Worm (Caenorhabditis elegans) whole organism, mixed stage, embryonic: ENCODE data around the gene clec-260.

Experiments used
- M03D4.4 ChIP-seq: sonication (generic microtip); optimal IDR thresholded peaks from 2 replicates; lab custom pipeline; 2017; ENCODE audit warnings: mild to moderate bottlenecking, missing genetic modification characterization, missing compliant biosample characterization
- bed-3 ChIP-seq: fragments of 200-800 bp; sonication (Bioruptor generic); optimal IDR thresholded peaks from 3 replicates; lab custom pipeline; 2018; ENCODE audit warnings: mild to moderate bottlenecking, missing genetic modification characterization, moderate library complexity, missing compliant biosample characterization
- blmp-1 ChIP-seq: fragments of 150-350 bp; optimal IDR thresholded peaks from 2 replicates; lab custom pipeline; 2014; ENCODE audit warnings: missing biosample characterization, missing genetic modification characterization
- ceh-39 ChIP-seq: fragments of 150-350 bp; optimal IDR thresholded peaks from 2 replicates; lab custom pipeline; 2014; ENCODE audit warnings: missing biosample characterization, missing genetic modification characterization
- ceh-43 ChIP-seq: fragments of 200-800 bp; sonication (Bioruptor generic); optimal IDR thresholded peaks from 2 replicates; lab custom pipeline; 2018; ENCODE audit warnings: mild to moderate bottlenecking, missing genetic modification characterization, moderate library complexity, missing compliant biosample characterization
- elt-1 ChIP-seq: sonication (generic microtip); optimal IDR thresholded peaks from 2 replicates; lab custom pipeline; 2017; ENCODE audit warnings: missing genetic modification characterization, mild to moderate bottlenecking, missing compliant biosample characterization, antibody characterized with exemption, moderate library complexity, borderline replicate concordance; ENCODE audit not compliant: insufficient read depth
- elt-3 ChIP-seq: fragments of 150-350 bp; optimal IDR thresholded peaks from 2 replicates; lab custom pipeline; 2014; ENCODE audit warnings: missing biosample characterization, missing genetic modification characterization
- ham-2 ChIP-seq: fragments of 200-800 bp; sonication (Bioruptor generic); optimal IDR thresholded peaks from 2 replicates; lab custom pipeline; 2018; ENCODE audit warnings: mild to moderate bottlenecking, missing genetic modification characterization, missing compliant biosample characterization
- hlh-1 ChIP-seq: fragments of 150-350 bp; optimal IDR thresholded peaks from 2 replicates; lab custom pipeline; 2014; ENCODE audit warnings: missing biosample characterization, missing genetic modification reagents, missing genetic modification characterization
- lin-13 ChIP-seq: fragments of 150-350 bp; optimal IDR thresholded peaks from 2 replicates; lab custom pipeline; 2014; ENCODE audit warnings: missing biosample characterization, missing genetic modification characterization
- lin-32 ChIP-seq: fragments of 200-800 bp; sonication (Bioruptor generic); optimal IDR thresholded peaks from 2 replicates; lab custom pipeline; 2018; ENCODE audit warnings: mild to moderate bottlenecking, missing genetic modification characterization, missing compliant biosample characterization
- lsy-2 ChIP-seq: fragments of 150-350 bp; optimal IDR thresholded peaks from 2 replicates; lab custom pipeline; 2014; ENCODE audit warnings: missing biosample characterization, missing genetic modification characterization
- mab-5 ChIP-seq: fragments of 150-350 bp; optimal IDR thresholded peaks from 2 replicates; lab custom pipeline; 2014; ENCODE audit warnings: missing biosample characterization, missing genetic modification characterization
- mep-1 ChIP-seq: fragments of 150-350 bp; optimal IDR thresholded peaks from 2 replicates; lab custom pipeline; 2017; ENCODE audit warnings: missing biosample characterization, missing genetic modification reagents, missing genetic modification characterization, inconsistent platforms
- mls-2 ChIP-seq: sonication (generic microtip); optimal IDR thresholded peaks from 2 replicates; lab custom pipeline; 2016; ENCODE audit warnings: mild to moderate bottlenecking, missing genetic modification characterization, moderate library complexity, missing compliant biosample characterization
- nhr-12 ChIP-seq: fragments of 150-350 bp; optimal IDR thresholded peaks from 2 replicates; lab custom pipeline; 2014; ENCODE audit warnings: missing biosample characterization, missing genetic modification characterization
- nhr-2 ChIP-seq: fragments of 150-350 bp; optimal IDR thresholded peaks from 2 replicates; lab custom pipeline; 2014; ENCODE audit warnings: missing biosample characterization, missing genetic modification characterization
- nhr-237 ChIP-seq: fragments of 150-350 bp; optimal IDR thresholded peaks from 2 replicates; lab custom pipeline; 2014; ENCODE audit warnings: missing biosample characterization, missing genetic modification characterization
- nhr-28 ChIP-seq: fragments of 150-350 bp; optimal IDR thresholded peaks from 2 replicates; lab custom pipeline; 2014; ENCODE audit warnings: missing biosample characterization, missing genetic modification characterization
- nhr-76 ChIP-seq: sonication (generic microtip); optimal IDR thresholded peaks from 2 replicates; lab custom pipeline; 2017; ENCODE audit warnings: missing biosample characterization, missing genetic modification characterization
- pha-4 ChIP-seq: fragments of 150-350 bp; optimal IDR thresholded peaks from 2 replicates; lab custom pipeline; 2018; ENCODE audit warnings: missing biosample characterization, missing genetic modification reagents, missing genetic modification characterization
- sem-2 ChIP-seq: fragments of 200-800 bp; sonication (Bioruptor generic); optimal IDR thresholded peaks from 2 replicates; lab custom pipeline; 2018; ENCODE audit warnings: mild to moderate bottlenecking, missing genetic modification characterization, missing compliant biosample characterization
- snpc-4 ChIP-seq: fragments of 150-350 bp; optimal IDR thresholded peaks from 2 replicates; lab custom pipeline; 2014; ENCODE audit warnings: missing biosample characterization, missing genetic modification characterization
- unc-120 ChIP-seq: sonication (generic microtip); optimal IDR thresholded peaks from 2 replicates; lab custom pipeline; 2017; ENCODE audit warnings: missing genetic modification characterization, missing compliant biosample characterization; ENCODE audit not compliant: poor library complexity, severe bottlenecking
- unc-39 ChIP-seq: fragments of 150-350 bp; optimal IDR thresholded peaks from 2 replicates; lab custom pipeline; 2014; ENCODE audit warnings: missing biosample characterization, missing genetic modification characterization
- unc-62 ChIP-seq: fragments of 150-350 bp; optimal IDR thresholded peaks from 2 replicates; lab custom pipeline; 2014; ENCODE audit warnings: missing biosample characterization, missing genetic modification reagents, missing genetic modification characterization
- zip-8 ChIP-seq: fragments of 150-350 bp; optimal IDR thresholded peaks from 2 replicates; lab custom pipeline; 2014; ENCODE audit warnings: missing biosample characterization, missing genetic modification characterization

Gene clec-260

ce11 chrV:19986213-19986612, at the start of gene clec-260:
Gene clec-260 (minus strand): TSS chrV:19986313.
- TF ChIP-seq ceh-43 (GFP tag; lab: Kevin White, UChicago) (no peak), blmp-1 (tag; lab: Kevin White, UChicago) (no peak), elt-3 (tag; lab: Kevin White, UChicago) (no peak), lin-13 (no peak), nhr-28 (tag; lab: Kevin White, UChicago) (no peak), ham-2 (GFP tag; lab: Kevin White, UChicago) (no peak), lsy-2 (tag; lab: Kevin White, UChicago) (no peak)

DNA sequence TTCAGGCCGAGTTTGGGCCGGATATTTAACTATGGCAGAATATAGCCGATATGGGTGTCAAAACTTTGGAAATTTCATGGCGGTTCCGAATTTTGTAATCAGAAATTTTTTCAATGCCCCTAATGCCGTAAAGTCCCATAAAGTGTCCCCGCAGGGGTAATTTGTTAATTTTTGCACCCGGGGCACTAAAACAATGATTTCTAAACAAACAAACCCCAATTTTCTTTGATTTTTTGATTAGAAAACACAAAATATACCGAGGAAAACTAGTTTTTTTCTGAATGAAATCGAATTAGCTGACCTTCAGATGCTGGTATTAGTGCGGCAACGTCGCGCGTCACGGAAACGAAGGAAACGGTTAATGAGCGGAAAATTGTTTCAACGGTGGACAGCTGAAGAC, 48.8 kb upstream of the clec-260 start:
- no peak for TF ChIP-seq pha-4 (tag; lab: Kevin White, UChicago)
- no peak for TF ChIP-seq ceh-43 (GFP tag; lab: Kevin White, UChicago)
- TF ChIP-seq, all 35 proteins: peak for 0

ce11 chrV:20022996-20023456, 36.9 kb upstream of the clec-260 start, which contains the start of gene lgc-55:
Gene lgc-55 (plus strand): TSS chrV:20023046.
- TF ChIP-seq ceh-39 (tag; lab: Kevin White, UChicago): no peak
- no peak for TF ChIP-seq zip-8 (tag; lab: Kevin White, UChicago)
- TF ChIP-seq nhr-28 (tag; lab: Kevin White, UChicago): no peak
- no peak for TF ChIP-seq mab-5 (tag; lab: Kevin White, UChicago)
- no peak for TF ChIP-seq lin-32
- TF ChIP-seq nhr-76 (tag; lab: Kevin White, UChicago): no peak
- no peak for TF ChIP-seq M03D4.4
- TF ChIP-seq unc-62 (GFP tag; lab: Kevin White, UChicago): no peak
- TF ChIP-seq nhr-12 (tag; lab: Kevin White, UChicago): no peak
- no peak for TF ChIP-seq snpc-4 (tag; lab: Kevin White, UChicago)
- TF ChIP-seq unc-39 (tag; lab: Kevin White, UChicago): no peak
- no peak for TF ChIP-seq elt-1 (tag; lab: Kevin White, UChicago)
- no peak for TF ChIP-seq bed-3 (GFP tag; lab: Kevin White, UChicago)
- TF ChIP-seq pha-4 (tag; lab: Kevin White, UChicago): no peak
- TF ChIP-seq blmp-1 (tag; lab: Kevin White, UChicago): no peak
- TF ChIP-seq unc-120 (tag; lab: Kevin White, UChicago): no peak

DNA sequence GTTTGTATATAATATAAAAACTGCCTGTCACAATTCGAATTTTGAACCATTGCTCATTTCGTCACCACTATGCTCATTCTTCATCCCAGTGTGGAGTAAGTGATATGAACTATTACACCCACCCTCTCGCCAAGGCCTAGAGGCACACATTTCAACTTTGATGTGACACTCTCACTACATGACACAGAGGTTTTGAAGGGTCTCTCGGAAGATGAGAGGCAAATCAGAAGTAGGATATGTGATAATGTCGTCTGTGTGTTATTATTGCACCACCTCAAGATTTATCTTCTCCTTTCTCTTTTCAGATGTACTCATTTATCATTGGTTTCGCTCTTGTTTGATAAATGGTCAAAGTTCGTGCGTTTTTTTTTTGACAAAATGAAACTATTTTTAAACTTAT, 35.2 kb upstream of the clec-260 start:
- TF ChIP-seq mls-2 (tag; lab: Kevin White, UChicago) (no peak), pha-4 (tag; lab: Kevin White, UChicago) (no peak), mab-5 (tag; lab: Kevin White, UChicago) (peak; percentile 25), unc-120 (tag; lab: Kevin White, UChicago) (peak; percentile 21), elt-1 (tag; lab: Kevin White, UChicago) (no peak), hlh-1 (tag; lab: Kevin White, UChicago) (no peak), ham-2 (GFP tag; lab: Kevin White, UChicago) (no peak), unc-62 (GFP tag; lab: Kevin White, UChicago) (peak; percentile 87)

DNA sequence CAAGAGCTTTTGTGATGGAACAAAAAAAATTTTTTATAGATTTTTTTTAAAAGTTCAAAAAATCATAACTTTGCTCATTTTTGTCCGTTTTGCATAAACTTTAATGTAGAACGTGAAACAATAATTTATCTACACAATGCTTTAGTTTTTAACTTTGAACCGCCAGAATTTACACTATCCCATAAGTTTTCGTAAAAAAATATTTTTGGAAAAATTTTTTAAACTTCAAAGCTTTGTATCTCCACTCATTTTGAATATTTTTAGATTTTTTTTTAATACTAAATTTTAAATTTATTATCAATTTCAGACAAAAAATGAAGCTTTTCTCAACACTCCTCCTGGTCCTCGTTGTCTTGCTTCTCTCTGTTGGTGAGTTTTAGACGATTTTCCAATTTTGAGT, 25.5 kb upstream of the clec-260 start, which contains the start of gene Y60A3A.21:
Gene Y60A3A.21 (plus strand): TSS at position 301 of the 400 bp plus-strand sequence.
- TF ChIP-seq hlh-1 (tag; lab: Kevin White, UChicago) (no peak), nhr-28 (tag; lab: Kevin White, UChicago) (no peak), nhr-237 (no peak), pha-4 (tag; lab: Kevin White, UChicago) (no peak), bed-3 (GFP tag; lab: Kevin White, UChicago) (no peak), sem-2 (GFP tag; lab: Kevin White, UChicago) (no peak), nhr-2 (tag; lab: Kevin White, UChicago) (no peak), elt-3 (tag; lab: Kevin White, UChicago) (no peak), ceh-39 (tag; lab: Kevin White, UChicago) (no peak)

DNA sequence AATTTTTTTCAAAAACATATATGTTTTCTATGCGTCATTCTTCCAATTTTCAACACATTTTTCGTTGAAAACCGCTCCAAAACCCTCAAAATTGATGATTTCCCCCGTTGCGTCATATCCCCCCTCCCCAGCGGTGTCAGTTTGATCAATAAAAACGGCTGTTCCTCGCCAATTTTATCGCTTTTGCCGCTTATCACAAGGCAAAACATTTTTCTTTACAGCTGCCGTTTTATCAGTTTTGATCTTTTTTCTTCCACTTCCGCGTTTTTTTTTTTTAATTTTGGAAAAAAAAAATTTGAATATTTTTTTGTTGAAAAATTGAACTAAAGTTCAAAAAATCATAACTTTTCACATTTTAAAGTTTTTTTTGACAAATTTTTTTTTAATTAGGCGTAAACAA, 25.1 kb upstream of the clec-260 start:
- no peak for TF ChIP-seq sem-2 (GFP tag; lab: Kevin White, UChicago)
- TF ChIP-seq hlh-1 (tag; lab: Kevin White, UChicago): no peak
- no peak for TF ChIP-seq mep-1
- TF ChIP-seq blmp-1 (tag; lab: Kevin White, UChicago): no peak
- TF ChIP-seq elt-3 (tag; lab: Kevin White, UChicago): no peak
- no peak for TF ChIP-seq unc-39 (tag; lab: Kevin White, UChicago)
- no peak for TF ChIP-seq pha-4 (tag; lab: Kevin White, UChicago)
- TF ChIP-seq zip-8 (tag; lab: Kevin White, UChicago): peak; percentile 44
